Worm (Caenorhabditis elegans): Measurements from ENCODE around the gene F14F9.8.

The F14F9.8 gene

DNA sequence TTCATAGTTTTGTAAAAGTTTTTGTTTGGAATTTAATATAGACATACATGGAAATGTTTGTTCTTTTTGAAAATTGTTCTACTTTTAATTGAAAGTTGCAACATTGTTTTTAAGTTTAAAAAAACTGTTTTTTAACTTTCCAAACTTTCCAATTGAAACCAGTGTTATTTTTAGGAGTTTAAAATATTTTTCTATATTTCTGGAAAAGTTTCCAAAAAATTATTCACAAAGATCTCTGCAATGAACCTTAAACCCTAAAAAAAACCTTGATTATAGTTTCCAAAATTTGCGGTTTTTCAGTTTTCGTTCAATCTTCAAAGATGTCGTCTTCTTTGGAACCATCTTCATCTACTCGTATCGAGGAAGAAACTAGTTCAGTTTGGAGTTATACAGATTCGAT is 2.3 kb downstream of the F14F9.8 start, which contains the start of gene F14F9.4:
Gene F14F9.4, plus strand, starts transcription at position 301 of the 400 bp plus-strand sequence.
- no peak for TF ChIP-seq unc-55 (GFP tag; optimal IDR thresholded peaks at IDR 0.05)
- no peak for TF ChIP-seq ztf-16 (tag; optimal IDR thresholded peaks at IDR 0.05)
- no peak for TF ChIP-seq nhr-11 (tag; optimal IDR thresholded peaks at IDR 0.05)
- TF ChIP-seq dve-1 (tag; optimal IDR thresholded peaks at IDR 0.05): no peak
- no peak for TF ChIP-seq unc-3 (GFP tag; conservative IDR thresholded peaks at IDR 0.05)
- no peak for TF ChIP-seq unc-3 (tag; optimal IDR thresholded peaks at IDR 0.05)

ce11 chrV:5137919-5138318 is 7.8 kb downstream of the F14F9.8 start, which contains the start of gene F14F9.3:
Gene F14F9.3, plus strand, starts transcription at chrV:5138219.
- TF ChIP-seq hlh-30 (tag; optimal IDR thresholded peaks at IDR 0.05; ENCODE audit: insufficient read depth) (no peak), ceh-18 (tag; optimal IDR thresholded peaks at IDR 0.05) (no peak), tbx-7 (tag; optimal IDR thresholded peaks at IDR 0.05) (no peak), odd-2 (tag; optimal IDR thresholded peaks at IDR 0.05) (no peak), K09A11.1 (tag; optimal IDR thresholded peaks at IDR 0.05; ENCODE audit: insufficient read depth) (no peak), unc-55 (GFP tag; optimal IDR thresholded peaks at IDR 0.05) (no peak), pros-1 (tag; optimal IDR thresholded peaks at IDR 0.05) (no peak), tbx-2 (tag; optimal IDR thresholded peaks at IDR 0.05) (no peak), lim-6 (tag; optimal IDR thresholded peaks at IDR 0.05) (no peak), pqm-1 (tag; optimal IDR thresholded peaks at IDR 0.05) (no peak), rnt-1 (tag; optimal IDR thresholded peaks at IDR 0.05) (no peak), pha-2 (tag; optimal IDR thresholded peaks at IDR 0.05) (no peak), lin-11 (tag; optimal IDR thresholded peaks at IDR 0.05) (no peak), ceh-31 (tag; optimal IDR thresholded peaks at IDR 0.05) (no peak), hlh-13 (GFP tag; optimal IDR thresholded peaks at IDR 0.05) (no peak), ceh-19 (GFP tag; optimal IDR thresholded peaks at IDR 0.05) (no peak), ceh-34 (tag; optimal IDR thresholded peaks at IDR 0.05) (no peak), fax-1 (tag; optimal IDR thresholded peaks at IDR 0.05) (no peak)

- TF ChIP-seq ceh-45 (GFP tag; IDR thresholded peaks at IDR 0.05): no peak
- TF ChIP-seq elt-4 (tag; optimal IDR thresholded peaks at IDR 0.05): no peak
- no peak for TF ChIP-seq fkh-6 (tag; optimal IDR thresholded peaks at IDR 0.05)
- TF ChIP-seq pax-1 (tag; optimal IDR thresholded peaks at IDR 0.05): no peak
- TF ChIP-seq nfya-1 (tag; optimal IDR thresholded peaks at IDR 0.05): no peak
- TF ChIP-seq nhr-232 (tag; optimal IDR thresholded peaks at IDR 0.05): no peak
- no peak for TF ChIP-seq hlh-13 (GFP tag; optimal IDR thresholded peaks at IDR 0.05)
- no peak for TF ChIP-seq pag-3 (tag; optimal IDR thresholded peaks at IDR 0.05; ENCODE audit: borderline replicate concordance)
- TF ChIP-seq ets-4 (tag; optimal IDR thresholded peaks at IDR 0.05): no peak
- no peak for TF ChIP-seq ceh-18 (tag; optimal IDR thresholded peaks at IDR 0.05)
- TF ChIP-seq tbx-7 (tag; optimal IDR thresholded peaks at IDR 0.05): no peak
- TF ChIP-seq syd-9 (tag; optimal IDR thresholded peaks at IDR 0.05): no peak
- no peak for TF ChIP-seq dmd-4 (tag; optimal IDR thresholded peaks at IDR 0.05; ENCODE audit: borderline replicate concordance)
- TF ChIP-seq ceh-30 (tag; optimal IDR thresholded peaks at IDR 0.05): no peak
- TF ChIP-seq ceh-9 (tag; optimal IDR thresholded peaks at IDR 0.05): no peak
These were observed 13.7 kb downstream of the F14F9.8 start, which contains the start of gene srh-129 for ce11 chrV:5143785-5144184. Gene srh-129, minus strand, starts transcription at chrV:5143885.

DNA sequence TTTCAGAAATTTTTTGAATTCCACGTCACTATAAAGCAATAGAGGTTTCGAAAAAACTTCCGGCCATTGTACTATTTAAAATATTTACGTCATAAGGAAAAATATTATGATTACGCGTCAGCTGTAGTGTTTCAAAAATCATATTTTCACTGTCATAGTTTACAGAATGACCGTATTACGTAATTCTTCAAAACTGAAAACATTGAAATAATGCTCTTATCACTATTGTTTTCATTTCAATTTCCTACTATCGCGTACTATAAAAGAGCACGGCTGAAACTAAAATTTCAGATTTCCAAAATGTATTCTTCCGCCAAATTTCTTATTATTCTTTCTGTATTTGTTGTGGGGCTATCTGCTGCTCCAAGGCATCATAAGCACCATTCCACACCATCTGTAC is 14.4 kb downstream of the F14F9.8 start, which contains the start of gene F14F9.2:
Gene F14F9.2, plus strand, starts transcription at position 301 of the 400 bp plus-strand sequence.
- TF ChIP-seq pag-3 (tag; optimal IDR thresholded peaks at IDR 0.05; ENCODE audit: borderline replicate concordance) (no peak), C38D4.7 (GFP tag; optimal IDR thresholded peaks at IDR 0.05) (no peak), ceh-19 (GFP tag; optimal IDR thresholded peaks at IDR 0.05) (no peak), rnt-1 (tag; optimal IDR thresholded peaks at IDR 0.05) (no peak), mec-3 (tag; optimal IDR thresholded peaks at IDR 0.05; ENCODE audit: borderline replicate concordance) (no peak), unc-86 (tag; optimal IDR thresholded peaks at IDR 0.05) (no peak), dmd-4 (tag; optimal IDR thresholded peaks at IDR 0.05; ENCODE audit: borderline replicate concordance) (no peak), fkh-10 (GFP tag; optimal IDR thresholded peaks at IDR 0.05) (no peak), gmeb-2 (tag; optimal IDR thresholded peaks at IDR 0.05) (no peak), T23F11.4 (GFP tag; optimal IDR thresholded peaks at IDR 0.05) (no peak), ceh-34 (tag; optimal IDR thresholded peaks at IDR 0.05) (no peak), lin-11 (tag; optimal IDR thresholded peaks at IDR 0.05) (no peak), ceh-48 (tag; optimal IDR thresholded peaks at IDR 0.05) (no peak), unc-42 (tag; optimal IDR thresholded peaks at IDR 0.05) (no peak), ama-1 (optimal IDR thresholded peaks at IDR 0.05) (no peak), K02D7.2 (tag; optimal IDR thresholded peaks at IDR 0.05) (no peak), unc-3 (GFP tag; conservative IDR thresholded peaks at IDR 0.05) (no peak), unc-3 (tag; optimal IDR thresholded peaks at IDR 0.05) (no peak), ahr-1 (tag; optimal IDR thresholded peaks at IDR 0.05) (no peak)
